Comparison of ENCODE assay signal across 6 worm cellular contexts in the genomic region with DNA sequence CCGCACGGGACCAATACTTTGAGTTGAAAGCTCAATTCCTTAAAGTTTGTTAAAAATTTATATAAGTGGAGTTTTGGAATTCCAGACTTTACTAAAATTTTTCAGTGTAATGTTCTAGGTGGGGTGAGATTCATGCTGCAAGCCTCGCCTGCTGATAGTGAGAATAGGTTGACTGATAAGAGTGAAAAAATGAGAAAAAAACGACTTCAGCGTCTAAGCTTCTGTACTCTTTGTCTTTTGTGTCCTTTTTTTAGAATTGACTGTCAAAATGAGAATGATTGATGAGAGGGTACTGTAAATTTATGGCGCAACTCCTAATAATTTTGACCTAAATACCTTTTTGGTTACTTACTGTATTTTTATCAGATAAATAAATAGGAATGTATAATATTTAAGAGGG.
TF ChIP-seq lines count a peak whose summit lies in the region.

No protein-coding gene starts in this region.

TF ChIP-seq in whole organism, L1 larva, 84 proteins besides CTCF, POLR2A, EP300 and RAD21:
- TF ChIP-seq nhr-85 (tag; lab: Kevin White, UChicago) (peak; percentile 23), ceh-8 (GFP tag; optimal IDR thresholded peaks at IDR 0.05; lab: Kevin White, UChicago) (no peak)
TF ChIP-seq in whole organism, L1 larva: peak in this region for 1.

TF ChIP-seq in whole organism, L2 larva, 48 proteins besides CTCF, POLR2A, EP300 and RAD21:
- no peak for TF ChIP-seq lin-13 (GFP tag; optimal IDR thresholded peaks at IDR 0.05; lab: Kevin White, UChicago)
- TF ChIP-seq fos-1 (tag; optimal IDR thresholded peaks at IDR 0.05; lab: Kevin White, UChicago): peak; percentile 25

TF ChIP-seq in whole organism, L3 larva, 47 proteins besides CTCF, POLR2A, EP300 and RAD21:
- TF ChIP-seq pha-4 (tag; optimal IDR thresholded peaks at IDR 0.05; lab: Kevin White, UChicago) (peak; percentile 8), elt-2 (tag; optimal IDR thresholded peaks at IDR 0.05; lab: Kevin White, UChicago) (peak; percentile 77), zag-1 (tag; optimal IDR thresholded peaks at IDR 0.05; lab: Kevin White, UChicago) (no peak), pqm-1 (tag; optimal IDR thresholded peaks at IDR 0.05; lab: Kevin White, UChicago) (peak; percentile 43), egl-27 (tag; optimal IDR thresholded peaks at IDR 0.05; lab: Kevin White, UChicago) (peak; percentile 25), nhr-76 (tag; optimal IDR thresholded peaks at IDR 0.05; lab: Kevin White, UChicago) (no peak)

TF ChIP-seq in whole organism, L4 larva, 104 proteins besides CTCF, POLR2A, EP300 and RAD21:
- TF ChIP-seq daf-16 (GFP tag; optimal IDR thresholded peaks at IDR 0.05; lab: Kevin White, UChicago) (no peak), daf-16 (tag; optimal IDR thresholded peaks at IDR 0.05; lab: Kevin White, UChicago) (peak; percentile 24), dmd-9 (GFP tag; IDR thresholded peaks at IDR 0.05; lab: Robert Waterston, UW) (no peak), F26F4.8 (GFP tag; conservative IDR thresholded peaks at IDR 0.05; lab: Robert Waterston, UW) (no peak), php-3 (GFP tag; IDR thresholded peaks at IDR 0.05; lab: Robert Waterston, UW) (peak; percentile 84), lim-7 (GFP tag; IDR thresholded peaks at IDR 0.05; lab: Robert Waterston, UW) (no peak), snpc-4 (tag; optimal IDR thresholded peaks at IDR 0.05; lab: Kevin White, UChicago) (no peak), hlh-30 (tag; optimal IDR thresholded peaks at IDR 0.05; lab: Kevin White, UChicago; ENCODE audit: insufficient read depth) (peak; percentile 32), lsy-2 (tag; optimal IDR thresholded peaks at IDR 0.05; lab: Kevin White, UChicago) (peak in 1 of 2 experiments; percentile 17), madf-5 (GFP tag; IDR thresholded peaks at IDR 0.05; lab: Robert Waterston, UW) (no peak), dmd-6 (GFP tag; IDR thresholded peaks at IDR 0.05; lab: Robert Waterston, UW) (peak; percentile 53), pqm-1 (tag; optimal IDR thresholded peaks at IDR 0.05; lab: Kevin White, UChicago) (peak; percentile 81), mes-2 (tag; optimal IDR thresholded peaks at IDR 0.05; lab: Kevin White, UChicago; ENCODE audit: poor library complexity, severe bottlenecking) (no peak), D1046.2 (GFP tag; IDR thresholded peaks at IDR 0.05; lab: Robert Waterston, UW) (no peak), ceh-20 (GFP tag; IDR thresholded peaks at IDR 0.05; lab: Robert Waterston, UW) (peak; percentile 82), ZK337.2 (GFP tag; IDR thresholded peaks at IDR 0.05; lab: Robert Waterston, UW) (no peak), lin-15B (tag; optimal IDR thresholded peaks at IDR 0.05; lab: Kevin White, UChicago) (no peak), dve-1 (tag; optimal IDR thresholded peaks at IDR 0.05; lab: Kevin White, UChicago; ENCODE audit: insufficient read depth) (peak; percentile 51), F10B5.3 (tag; optimal IDR thresholded peaks at IDR 0.05; lab: Kevin White, UChicago) (no peak), nhr-237 (tag; optimal IDR thresholded peaks at IDR 0.05; lab: Kevin White, UChicago) (no peak), hlh-11 (tag; optimal IDR thresholded peaks at IDR 0.05; lab: Kevin White, UChicago) (peak; percentile 61), tra-1 (GFP tag; IDR thresholded peaks at IDR 0.05; lab: Robert Waterston, UW) (0 out of 2 replicates have a peak, but pooled peaks have one; percentile 60)

TF ChIP-seq in whole organism, late embryonic, 69 proteins besides CTCF, POLR2A, EP300 and RAD21:
- no peak for TF ChIP-seq sdc-2 (tag; optimal IDR thresholded peaks at IDR 0.05; lab: Kevin White, UChicago)
- no peak for TF ChIP-seq pha-2 (tag; optimal IDR thresholded peaks at IDR 0.05; lab: Kevin White, UChicago)
- TF ChIP-seq sox-2 (GFP tag; IDR thresholded peaks at IDR 0.05; lab: Robert Waterston, UW): no peak
- TF ChIP-seq elt-2 (tag; optimal IDR thresholded peaks at IDR 0.05; lab: Kevin White, UChicago): peak; percentile 45
- no peak for TF ChIP-seq ceh-31 (tag; optimal IDR thresholded peaks at IDR 0.05; lab: Kevin White, UChicago)
- TF ChIP-seq ref-2 (tag; optimal IDR thresholded peaks at IDR 0.05; lab: Kevin White, UChicago): no peak
- TF ChIP-seq fkh-6 (tag; optimal IDR thresholded peaks at IDR 0.05; lab: Kevin White, UChicago): no peak
- TF ChIP-seq che-1 (tag; optimal IDR thresholded peaks at IDR 0.05; lab: Kevin White, UChicago): no peak

TF ChIP-seq in whole organism, young adult, 124 proteins besides CTCF, POLR2A, EP300 and RAD21:
- TF ChIP-seq ztf-28 (GFP tag; IDR thresholded peaks at IDR 0.05; lab: Robert Waterston, UW) (no peak), nhr-80 (tag; optimal IDR thresholded peaks at IDR 0.05; lab: Kevin White, UChicago) (peak; percentile 54), lin-40 (tag; optimal IDR thresholded peaks at IDR 0.05; lab: Kevin White, UChicago) (no peak)
TF ChIP-seq in whole organism, young adult: peak in this region for 1.
